Worm (Caenorhabditis elegans) whole organism, early embryonic: ENCODE data around the gene T23E7.6.

Experiments used
- aly-1 ChIP-seq: sonication (generic microtip); optimal IDR thresholded peaks from 2 replicates; lab custom pipeline; 2016; ENCODE audit warnings: missing genetic modification characterization, missing compliant biosample characterization
- ama-1 ChIP-seq: fragments of 150-350 bp; optimal IDR thresholded peaks from 2 replicates; lab custom pipeline; 2014
- ceh-13 ChIP-seq: fragments of 200-800 bp; sonication (Bioruptor generic); optimal IDR thresholded peaks from 2 replicates; lab custom pipeline; 2018; ENCODE audit warnings: mild to moderate bottlenecking, missing genetic modification characterization, missing compliant biosample characterization
- ets-7 ChIP-seq: sonication (generic microtip); optimal IDR thresholded peaks from 2 replicates; lab custom pipeline; 2016; ENCODE audit warnings: missing genotype, missing genetic modification characterization, missing compliant biosample characterization
- flt-1 ChIP-seq: fragments of 200-800 bp; sonication (Bioruptor generic); IDR thresholded peaks from 2 replicates; pipeline ENCODE4 v1.3.6; 2022; ENCODE audit warnings: missing genetic modification characterization, missing compliant biosample characterization
- hmg-4 ChIP-seq: fragments of 200-800 bp; sonication (Bioruptor generic); optimal IDR thresholded peaks from 2 replicates; lab custom pipeline; 2018; ENCODE audit warnings: mild to moderate bottlenecking, missing genetic modification characterization, missing compliant biosample characterization
- hnd-1 ChIP-seq: sonication (generic microtip); optimal IDR thresholded peaks from 2 replicates; lab custom pipeline; 2016; ENCODE audit warnings: missing genetic modification characterization, missing compliant biosample characterization
- pes-1 ChIP-seq: fragments of 200-800 bp; sonication (Bioruptor generic); IDR thresholded peaks from 2 replicates; pipeline ENCODE4 v1.3.6; 2022; ENCODE audit warnings: missing genetic modification reagents, missing genetic modification characterization, missing compliant biosample characterization
- scrt-1 ChIP-seq: fragments of 200-800 bp; sonication (Bioruptor generic); IDR thresholded peaks from 2 replicates; pipeline ENCODE4 v1.3.6; 2022; ENCODE audit warnings: missing genetic modification characterization, missing compliant biosample characterization
- sea-1 ChIP-seq: fragments of 200-800 bp; sonication (Bioruptor generic); conservative IDR thresholded peaks from 2 replicates; pipeline ENCODE4 v1.3.6; 2022; ENCODE audit warnings: missing genetic modification characterization, missing compliant biosample characterization
- tbx-11 ChIP-seq: fragments of 200-800 bp; sonication (Bioruptor generic); IDR thresholded peaks from 2 replicates; pipeline ENCODE4 v1.3.6; 2022; ENCODE audit warnings: missing genetic modification characterization, missing compliant biosample characterization
- tbx-37 ChIP-seq: fragments of 200-800 bp; sonication (Bioruptor generic); conservative IDR thresholded peaks from 2 replicates; pipeline ENCODE4 v1.3.6; 2022; ENCODE audit warnings: missing genetic modification reagents, missing genetic modification characterization, missing compliant biosample characterization

DNA sequence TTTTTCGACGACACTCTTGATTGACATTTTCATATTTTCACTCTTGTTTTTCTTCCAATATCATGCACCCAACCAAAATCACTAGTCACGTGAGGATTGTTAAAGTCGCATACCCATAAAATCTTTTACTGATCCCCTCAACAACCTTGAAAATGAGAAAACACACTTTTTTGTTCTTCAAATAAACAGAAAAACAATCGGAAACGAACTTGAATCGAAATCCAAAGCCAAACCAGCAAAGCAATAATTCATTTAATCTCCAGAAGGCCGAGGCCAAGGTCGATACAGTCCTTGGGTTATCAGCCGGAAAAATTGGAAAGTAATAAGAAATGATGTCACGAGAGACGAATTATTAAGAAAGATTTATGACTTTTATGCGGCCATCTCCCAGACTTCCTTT is 40.8 kb downstream of the T23E7.6 start:
- TF ChIP-seq ama-1 (lab: Kevin White, UChicago) (no peak), flt-1 (GFP tag; lab: Robert Waterston, UW) (no peak), hmg-4 (GFP tag; lab: Kevin White, UChicago) (no peak), tbx-11 (GFP tag; lab: Robert Waterston, UW) (no peak), hnd-1 (tag; lab: Kevin White, UChicago) (no peak), tbx-37 (GFP tag; lab: Robert Waterston, UW) (no peak), sea-1 (GFP tag; lab: Robert Waterston, UW) (no peak), scrt-1 (GFP tag; lab: Robert Waterston, UW) (no peak), ceh-13 (GFP tag; lab: Kevin White, UChicago) (no peak), ets-7 (no peak), aly-1 (no peak), pes-1 (GFP tag; lab: Robert Waterston, UW) (no peak)
